Worm (Caenorhabditis elegans) whole organism, L1 larva: Measurements from ENCODE around the gene ifet-1.

ENCODE experiments used
- C34B4.2 ChIP-seq: sonication (generic microtip); optimal IDR thresholded peaks from 2 replicates; lab custom pipeline; 2017; ENCODE audit warnings: mild to moderate bottlenecking, missing genetic modification characterization, missing compliant biosample characterization
- F16B12.6 ChIP-seq: fragments of 150-350 bp; optimal IDR thresholded peaks from 2 replicates; lab custom pipeline; 2014; ENCODE audit warnings: missing biosample characterization, missing genetic modification characterization
- aly-2 ChIP-seq: fragments of 150-350 bp; optimal IDR thresholded peaks from 2 replicates; lab custom pipeline; 2014; ENCODE audit warnings: missing biosample characterization, missing genetic modification characterization
- ama-1 ChIP-seq: fragments of 150-350 bp; optimal IDR thresholded peaks from 2 replicates; lab custom pipeline; 2014
- ceh-63 ChIP-seq: fragments of 200-800 bp; sonication (Bioruptor generic); optimal IDR thresholded peaks from 2 replicates; lab custom pipeline; 2018; ENCODE audit warnings: mild to moderate bottlenecking, missing genetic modification characterization, missing compliant biosample characterization
- ceh-82 ChIP-seq, 3 experiments: fragments of 150-350 bp in 1 of 3; sonication (generic microtip) in 2 of 3; optimal IDR thresholded peaks; 2 replicates each; lab custom pipeline; 2014 to 2017; ENCODE audit warnings: missing biosample characterization in 3 of 3, missing genetic modification characterization in 3 of 3
- ceh-90 ChIP-seq: sonication (generic microtip); optimal IDR thresholded peaks from 2 replicates; lab custom pipeline; 2016; ENCODE audit warnings: missing genetic modification characterization, missing compliant biosample characterization
- ces-1 ChIP-seq: fragments of 150-350 bp; optimal IDR thresholded peaks from 2 replicates; lab custom pipeline; 2014; ENCODE audit warnings: missing biosample characterization, missing genetic modification reagents, missing genetic modification characterization
- dpl-1 ChIP-seq, 3 experiments: fragments of 150-350 bp in 2 of 3; sonication (generic microtip) in 1 of 3; optimal IDR thresholded peaks; 2 replicates each; lab custom pipeline; 2014 to 2017; ENCODE audit warnings: missing biosample characterization in 3 of 3, missing genetic modification characterization in 3 of 3, missing genetic modification reagents in 3 of 3
- dsc-1 ChIP-seq: sonication (generic microtip); optimal IDR thresholded peaks from 2 replicates; lab custom pipeline; 2016; ENCODE audit warnings: mild to moderate bottlenecking, missing genetic modification characterization, missing compliant biosample characterization
- efl-3 ChIP-seq: fragments of 200-800 bp; sonication (Bioruptor generic); optimal IDR thresholded peaks from 2 replicates; lab custom pipeline; 2018; ENCODE audit warnings: mild to moderate bottlenecking, missing genetic modification characterization, missing compliant biosample characterization
- elt-2 ChIP-seq: sonication (generic microtip); optimal IDR thresholded peaks from 2 replicates; lab custom pipeline; 2016; ENCODE audit warnings: missing genetic modification characterization, mild to moderate bottlenecking, inconsistent platforms, missing compliant biosample characterization, missing genetic modification reagents
- ets-5 ChIP-seq: fragments of 200-800 bp; sonication (Bioruptor generic); IDR thresholded peaks from 2 replicates; pipeline ENCODE4 v1.3.6; 2022; ENCODE audit warnings: missing genetic modification characterization, missing compliant biosample characterization
- fkh-10 ChIP-seq: sonication (generic microtip); optimal IDR thresholded peaks from 2 replicates; lab custom pipeline; 2017; ENCODE audit warnings: missing biosample characterization, missing genetic modification reagents, missing genetic modification characterization
- fkh-4 ChIP-seq: sonication (generic microtip); optimal IDR thresholded peaks from 2 replicates; lab custom pipeline; 2016; ENCODE audit warnings: missing compliant biosample characterization, missing genetic modification characterization, borderline replicate concordance
- fkh-8 ChIP-seq: sonication (generic microtip); optimal IDR thresholded peaks from 2 replicates; lab custom pipeline; 2016; ENCODE audit warnings: mild to moderate bottlenecking, missing genetic modification characterization, missing compliant biosample characterization
- fos-1 ChIP-seq: fragments of 150-350 bp; optimal IDR thresholded peaks from 2 replicates; lab custom pipeline; 2014; ENCODE audit warnings: missing biosample characterization, missing genetic modification characterization
- grh-1 ChIP-seq: fragments of 200-800 bp; sonication (Bioruptor generic); IDR thresholded peaks from 2 replicates; pipeline ENCODE4 v1.3.6; 2022; ENCODE audit warnings: missing genetic modification reagents, missing genetic modification characterization, missing compliant biosample characterization
- hpl-2 ChIP-seq: fragments of 150-350 bp; optimal IDR thresholded peaks from 2 replicates; lab custom pipeline; 2014; ENCODE audit warnings: missing biosample characterization, missing genetic modification reagents, missing genetic modification characterization
- irx-1 ChIP-seq: sonication (generic microtip); optimal IDR thresholded peaks from 2 replicates; lab custom pipeline; 2016; ENCODE audit warnings: missing genetic modification characterization, missing compliant biosample characterization
- isw-1 ChIP-seq: fragments of 200-800 bp; sonication (Bioruptor generic); IDR thresholded peaks from 2 replicates; pipeline ENCODE4 v1.3.6; 2022; ENCODE audit warnings: missing genetic modification characterization, missing compliant biosample characterization
- jun-1 ChIP-seq: fragments of 150-350 bp; optimal IDR thresholded peaks from 2 replicates; lab custom pipeline; 2014; ENCODE audit warnings: missing biosample characterization, missing genetic modification reagents, missing genetic modification characterization
- lin-13 ChIP-seq: fragments of 150-350 bp; optimal IDR thresholded peaks from 2 replicates; lab custom pipeline; 2014; ENCODE audit warnings: missing biosample characterization, missing genetic modification reagents, missing genetic modification characterization
- lin-14 ChIP-seq: fragments of 200-800 bp; sonication (Bioruptor generic); optimal IDR thresholded peaks from 2 replicates; lab custom pipeline; 2018; ENCODE audit warnings: mild to moderate bottlenecking, missing genetic modification characterization, moderate library complexity, missing compliant biosample characterization
- lin-35 ChIP-seq, 2 experiments: fragments of 150-350 bp; optimal IDR thresholded peaks; 2 replicates each; lab custom pipeline; 2014; ENCODE audit warnings: missing biosample characterization in 2 of 2, missing genetic modification characterization in 2 of 2, missing genetic modification reagents in 2 of 2
- lin-39 ChIP-seq: fragments of 150-350 bp; optimal IDR thresholded peaks from 2 replicates; lab custom pipeline; 2014; ENCODE audit warnings: missing biosample characterization, missing genetic modification reagents, missing genetic modification characterization
- lir-3 ChIP-seq: sonication (generic microtip); optimal IDR thresholded peaks from 2 replicates; lab custom pipeline; 2016; ENCODE audit warnings: mild to moderate bottlenecking, missing genetic modification characterization, moderate library complexity, missing compliant biosample characterization; ENCODE audit not compliant: poor library complexity
- mab-9 ChIP-seq: fragments of 200-800 bp; sonication (Bioruptor generic); IDR thresholded peaks from 2 replicates; pipeline ENCODE4 v1.3.6; 2022; ENCODE audit warnings: missing genetic modification reagents, missing genetic modification characterization, missing compliant biosample characterization
- mdl-1 ChIP-seq, 2 experiments: fragments of 150-350 bp; optimal IDR thresholded peaks; 2 replicates each; lab custom pipeline; 2014 to 2017; ENCODE audit warnings: missing biosample characterization in 2 of 2, missing genetic modification characterization in 2 of 2, inconsistent platforms in 1 of 2
- nhr-12 ChIP-seq: sonication (generic microtip); optimal IDR thresholded peaks from 2 replicates; lab custom pipeline; 2017; ENCODE audit warnings: missing biosample characterization, missing genetic modification characterization
- nhr-237 ChIP-seq: fragments of 150-350 bp; optimal IDR thresholded peaks from 2 replicates; lab custom pipeline; 2014; ENCODE audit warnings: missing biosample characterization, missing genetic modification characterization
- nhr-28 ChIP-seq: fragments of 150-350 bp; optimal IDR thresholded peaks from 2 replicates; lab custom pipeline; 2014; ENCODE audit warnings: missing biosample characterization, missing genetic modification characterization
- nhr-47 ChIP-seq: sonication (generic microtip); optimal IDR thresholded peaks from 2 replicates; lab custom pipeline; 2016; ENCODE audit warnings: mild to moderate bottlenecking, missing genetic modification characterization, moderate library complexity, missing compliant biosample characterization
- nhr-71 ChIP-seq: sonication (generic microtip); optimal IDR thresholded peaks from 2 replicates; lab custom pipeline; 2016; ENCODE audit warnings: mild to moderate bottlenecking, missing genetic modification characterization, moderate library complexity, missing compliant biosample characterization
- nhr-76 ChIP-seq: sonication (generic microtip); optimal IDR thresholded peaks from 2 replicates; lab custom pipeline; 2017; ENCODE audit warnings: missing biosample characterization, missing genetic modification characterization
- nhr-77 ChIP-seq: fragments of 150-350 bp; optimal IDR thresholded peaks from 2 replicates; lab custom pipeline; 2014; ENCODE audit warnings: missing biosample characterization, missing genetic modification characterization
- nhr-85 ChIP-seq: sonication (generic microtip); peaks from one replicate; lab custom pipeline; 2016; ENCODE audit warnings: missing genetic modification characterization, inconsistent platforms, missing compliant biosample characterization
- nhr-90 ChIP-seq: sonication (generic microtip); optimal IDR thresholded peaks from 2 replicates; lab custom pipeline; 2016; ENCODE audit warnings: mild to moderate bottlenecking, missing genetic modification characterization, missing compliant biosample characterization; ENCODE audit not compliant: poor library complexity
- pag-3 ChIP-seq: sonication (generic microtip); optimal IDR thresholded peaks from 2 replicates; lab custom pipeline; 2017; ENCODE audit warnings: missing genetic modification characterization, mild to moderate bottlenecking, missing compliant biosample characterization, antibody characterized with exemption, borderline replicate concordance; ENCODE audit not compliant: insufficient read depth
- pax-3 ChIP-seq: fragments of 200-800 bp; sonication (Bioruptor generic); optimal IDR thresholded peaks from 2 replicates; lab custom pipeline; 2018; ENCODE audit warnings: mild to moderate bottlenecking, missing genetic modification characterization, moderate library complexity, missing compliant biosample characterization
- pqm-1 ChIP-seq: sonication (generic microtip); optimal IDR thresholded peaks from 3 replicates; lab custom pipeline; 2017; ENCODE audit warnings: missing biosample characterization, missing genetic modification characterization
- snpc-4 ChIP-seq: fragments of 150-350 bp; optimal IDR thresholded peaks from 2 replicates; lab custom pipeline; 2014; ENCODE audit warnings: missing biosample characterization, missing genetic modification characterization
- snu-23 ChIP-seq: sonication (generic microtip); optimal IDR thresholded peaks from 2 replicates; lab custom pipeline; 2016; ENCODE audit warnings: missing genetic modification characterization, missing compliant biosample characterization
- sox-4 ChIP-seq: sonication (generic microtip); optimal IDR thresholded peaks from 2 replicates; lab custom pipeline; 2016; ENCODE audit warnings: missing genetic modification characterization, missing compliant biosample characterization
- sptf-1 ChIP-seq: fragments of 150-350 bp; optimal IDR thresholded peaks from 2 replicates; lab custom pipeline; 2014; ENCODE audit warnings: missing biosample characterization, missing genetic modification characterization
- sup-37 ChIP-seq: fragments of 200-800 bp; sonication (Bioruptor generic); optimal IDR thresholded peaks from 2 replicates; lab custom pipeline; 2018; ENCODE audit warnings: mild to moderate bottlenecking, missing genetic modification characterization, missing compliant biosample characterization
- swsn-7 ChIP-seq: sonication (generic microtip); optimal IDR thresholded peaks from 2 replicates; lab custom pipeline; 2016; ENCODE audit warnings: missing genetic modification characterization, missing compliant biosample characterization
- tbx-2 ChIP-seq: sonication (generic microtip); optimal IDR thresholded peaks from 2 replicates; lab custom pipeline; 2016; ENCODE audit warnings: missing genetic modification characterization, missing compliant biosample characterization
- unc-86 ChIP-seq: sonication (generic microtip); optimal IDR thresholded peaks from 2 replicates; lab custom pipeline; 2016; ENCODE audit warnings: missing genetic modification characterization, missing compliant biosample characterization
- unc-98 ChIP-seq: fragments of 200-800 bp; sonication (Bioruptor generic); IDR thresholded peaks from 2 replicates; pipeline ENCODE4 v1.3.6; 2022; ENCODE audit warnings: missing genetic modification characterization, missing compliant biosample characterization
- xbp-1 ChIP-seq: sonication (generic microtip); optimal IDR thresholded peaks from 2 replicates; lab custom pipeline; 2016; ENCODE audit warnings: missing genetic modification characterization, missing compliant biosample characterization
- zag-1 ChIP-seq: fragments of 150-350 bp; optimal IDR thresholded peaks from 2 replicates; lab custom pipeline; 2014; ENCODE audit warnings: missing biosample characterization, missing genetic modification characterization

ifet-1 gene

ce11 chrIII:4475428-4475968, 548 bp upstream of the ifet-1 start, which contains the start of gene rps-1 (continued):
- TF ChIP-seq ets-5 (GFP tag; lab: Robert Waterston, UW) (0 out of 2 replicates have a peak, but pooled peaks have one; percentile 11), unc-86 (tag; lab: Kevin White, UChicago) (peak; percentile 99), ces-1 (peak; percentile 67), pax-3 (tag; lab: Kevin White, UChicago) (peak; percentile 97), hpl-2 (GFP tag; lab: Kevin White, UChicago) (peak; percentile 94), lin-13 (GFP tag; lab: Kevin White, UChicago) (peak; percentile 98), nhr-28 (peak; percentile 60), irx-1 (tag; lab: Kevin White, UChicago) (peak; percentile 98), fkh-8 (tag; lab: Kevin White, UChicago) (peak; percentile 99), nhr-237 (tag; lab: Kevin White, UChicago) (peak; percentile 91), elt-2 (tag; lab: Kevin White, UChicago) (peak; percentile 93), dpl-1 (GFP tag; optimal IDR thresholded peaks at IDR 0.05; lab: Kevin White, UChicago) (peak; percentile 93 to 94 (median 93)), unc-98 (peak; percentile 92), swsn-7 (tag; lab: Kevin White, UChicago) (peak; percentile 99), nhr-12 (peak; percentile 50), efl-3 (GFP tag; lab: Kevin White, UChicago) (peak; percentile 88), sox-4 (tag; lab: Kevin White, UChicago) (peak; percentile 95), nhr-85 (peak; percentile 99), sup-37 (GFP tag; lab: Kevin White, UChicago) (peak; percentile 96), snu-23 (GFP tag; lab: Kevin White, UChicago) (peak; percentile 100), ceh-90 (tag; lab: Kevin White, UChicago) (peak; percentile 65), lin-14 (GFP tag; lab: Kevin White, UChicago) (peak; percentile 99), lin-39 (peak; percentile 97), ceh-82 (tag; optimal IDR thresholded peaks at IDR 0.05; lab: Kevin White, UChicago) (peak; percentile 99 to 100 (median 99)), tbx-2 (tag; lab: Kevin White, UChicago) (peak; percentile 99), jun-1 (peak; percentile 98), snpc-4 (tag; lab: Kevin White, UChicago) (peak; percentile 92), ceh-63 (peak; percentile 91), lin-35 (GFP tag; optimal IDR thresholded peaks at IDR 0.05; lab: Kevin White, UChicago) (peak; percentile 96 to 97), aly-2 (tag; lab: Kevin White, UChicago) (peak; percentile 97), ama-1 (lab: Kevin White, UChicago) (peak; percentile 92), mdl-1 (tag; optimal IDR thresholded peaks at IDR 0.05; lab: Kevin White, UChicago) (peak; percentile 55 to 98), pag-3 (tag; lab: Kevin White, UChicago) (peak; percentile 33), nhr-76 (peak; percentile 68), fos-1 (peak; percentile 96), zag-1 (tag; lab: Kevin White, UChicago) (peak; percentile 59), C34B4.2 (tag; lab: Kevin White, UChicago) (peak; percentile 83), nhr-71 (peak; percentile 99), sptf-1 (tag; lab: Kevin White, UChicago) (no peak), grh-1 (peak; percentile 96), fkh-10 (GFP tag; lab: Kevin White, UChicago) (peak; percentile 98), nhr-90 (tag; lab: Kevin White, UChicago) (peak; percentile 99), isw-1 (GFP tag; lab: Robert Waterston, UW) (peak; percentile 99), lir-3 (tag; lab: Kevin White, UChicago) (peak; percentile 94), fkh-4 (tag; lab: Kevin White, UChicago) (peak; percentile 91), nhr-77 (tag; lab: Kevin White, UChicago) (peak; percentile 98), nhr-47 (peak; percentile 99), F16B12.6 (tag; lab: Kevin White, UChicago) (peak; percentile 82), pqm-1 (peak; percentile 50), mab-9 (GFP tag; lab: Robert Waterston, UW) (peak; percentile 98), xbp-1 (tag; lab: Kevin White, UChicago) (peak; percentile 99), dsc-1 (tag; lab: Kevin White, UChicago) (peak; percentile 99)
